Fruit fly (Drosophila melanogaster) ovary, adult (tissue): ENCODE results near the gene Ance.

Experiments used
- CG17801 ChIP-seq: fragments of 200-800 bp; optimal IDR thresholded peaks from 2 replicates; lab custom pipeline; 2019; ENCODE audit warnings: missing biosample characterization, mild to moderate bottlenecking, missing genetic modification characterization, moderate library complexity; ENCODE audit not compliant: partially characterized antibody

The Ance gene

DNA sequence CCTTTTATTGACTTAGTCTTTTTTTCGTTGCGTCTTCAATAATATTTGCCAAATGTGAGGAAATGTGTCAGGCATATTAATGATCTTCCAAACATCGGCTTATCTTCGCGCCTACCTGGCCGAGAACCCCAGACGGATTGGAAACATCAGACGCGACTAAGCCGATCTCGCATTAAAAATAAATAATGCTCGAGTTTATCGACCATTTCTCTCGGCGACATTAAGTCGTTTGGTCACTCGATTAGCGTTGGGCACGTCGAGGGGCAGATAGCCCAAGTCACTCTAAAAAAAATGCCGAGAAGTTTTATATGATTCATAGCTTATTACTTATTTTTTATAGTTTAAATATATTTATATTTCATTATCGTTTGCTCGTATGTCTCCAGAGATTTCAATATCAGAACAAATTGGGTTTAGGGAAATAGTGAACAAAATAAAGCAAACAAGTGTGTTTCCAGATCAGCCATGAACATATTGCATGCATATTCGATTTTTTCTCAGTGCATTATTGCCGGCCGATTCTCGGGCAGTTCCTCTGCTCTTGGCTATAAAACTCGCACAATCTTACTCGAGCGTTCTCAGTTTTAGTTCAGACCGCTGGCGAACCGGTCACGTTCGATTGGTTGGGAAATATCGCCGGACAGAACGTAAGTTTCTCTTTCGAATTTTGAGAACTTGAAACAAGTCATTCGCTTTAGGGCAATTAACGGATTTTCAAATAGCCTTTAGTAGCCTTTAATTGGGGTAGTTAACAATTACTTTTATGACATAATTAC, at the start of gene Ance:
Gene Ance (plus strand): TSS at position 574 of the 776 bp plus-strand sequence.
- no peak for TF ChIP-seq CG17801 (GFP tag; lab: Kevin White, UChicago)

DNA sequence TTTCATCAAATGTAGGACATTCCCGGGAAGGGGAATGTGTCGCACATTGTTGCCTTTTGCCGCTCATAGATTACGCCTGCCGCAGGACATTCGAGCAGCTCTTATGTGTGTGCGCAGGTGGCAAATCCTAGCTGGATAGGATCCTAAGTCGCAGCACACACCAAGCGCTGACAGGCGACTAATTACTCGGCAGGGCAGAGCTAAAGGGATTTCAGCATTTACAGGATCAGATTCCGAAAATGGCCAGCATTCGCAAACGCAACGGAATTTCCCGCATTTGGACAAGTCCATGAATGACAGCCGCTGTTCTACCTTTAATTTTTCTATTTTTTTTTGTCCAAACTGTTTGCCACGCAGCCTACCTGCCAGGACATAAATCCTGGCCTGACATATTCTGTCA, 37.8 kb upstream of the Ance start:
- no peak for TF ChIP-seq CG17801 (GFP tag; lab: Kevin White, UChicago)

DNA sequence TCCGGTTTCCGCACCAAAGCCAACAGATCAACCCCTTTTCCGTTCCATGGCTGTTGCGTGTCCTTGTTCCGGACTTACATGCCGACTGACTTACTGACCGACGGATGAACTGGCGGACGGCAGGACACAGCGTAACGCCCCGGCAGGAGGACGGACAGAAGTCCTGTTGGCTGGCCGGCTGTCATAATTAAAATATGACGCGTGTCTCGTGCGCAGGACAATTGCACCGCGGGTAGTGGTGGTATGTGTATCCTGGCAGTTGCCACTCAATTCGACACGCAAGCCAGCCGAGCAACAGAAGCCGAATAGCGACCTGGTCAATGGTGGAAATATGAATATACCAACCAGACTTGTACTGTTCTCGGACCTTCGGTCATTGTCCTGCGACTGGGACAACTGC, 36.0 kb upstream of the Ance start:
- TF ChIP-seq CG17801 (GFP tag; lab: Kevin White, UChicago) = no peak

DNA sequence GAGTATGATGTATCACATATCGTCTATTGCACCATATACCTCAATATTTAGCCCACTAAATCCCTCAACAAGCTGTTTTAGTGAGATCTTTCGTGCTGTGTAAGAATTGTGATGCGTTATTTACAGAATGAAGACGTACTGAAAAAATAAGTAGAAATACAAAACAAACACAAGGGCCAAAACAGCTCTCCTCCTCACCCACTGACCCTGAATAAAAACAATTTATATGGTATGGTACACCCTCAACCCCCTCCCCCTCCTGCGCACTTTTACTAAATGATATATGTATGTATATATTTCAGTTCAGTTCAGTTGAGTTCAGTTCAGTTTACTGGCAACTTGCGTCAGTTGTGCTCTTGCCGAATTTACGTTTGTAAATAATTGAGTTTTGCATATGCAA, 32.3 kb upstream of the Ance start:
- TF ChIP-seq CG17801 (GFP tag; lab: Kevin White, UChicago) = no peak

DNA sequence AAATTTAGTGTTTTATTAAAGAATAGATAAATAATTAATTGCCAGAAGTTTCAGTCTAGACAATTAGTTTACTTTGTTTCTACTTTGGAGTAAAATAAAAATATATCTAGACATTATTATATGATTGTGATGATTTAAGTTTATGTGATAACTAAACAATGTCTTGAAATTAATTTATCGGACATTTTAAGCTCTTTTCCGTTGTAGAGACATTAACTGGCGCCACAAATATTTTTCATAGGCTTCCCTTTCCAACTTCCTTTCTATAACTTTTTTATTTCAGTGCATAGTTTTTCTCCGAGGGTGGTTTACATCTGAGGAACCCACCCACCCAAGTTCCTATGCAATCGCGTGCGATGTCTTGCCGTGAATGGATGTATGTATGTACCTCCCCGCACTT, 28.7 kb upstream of the Ance start:
- no peak for TF ChIP-seq CG17801 (GFP tag; lab: Kevin White, UChicago)

DNA sequence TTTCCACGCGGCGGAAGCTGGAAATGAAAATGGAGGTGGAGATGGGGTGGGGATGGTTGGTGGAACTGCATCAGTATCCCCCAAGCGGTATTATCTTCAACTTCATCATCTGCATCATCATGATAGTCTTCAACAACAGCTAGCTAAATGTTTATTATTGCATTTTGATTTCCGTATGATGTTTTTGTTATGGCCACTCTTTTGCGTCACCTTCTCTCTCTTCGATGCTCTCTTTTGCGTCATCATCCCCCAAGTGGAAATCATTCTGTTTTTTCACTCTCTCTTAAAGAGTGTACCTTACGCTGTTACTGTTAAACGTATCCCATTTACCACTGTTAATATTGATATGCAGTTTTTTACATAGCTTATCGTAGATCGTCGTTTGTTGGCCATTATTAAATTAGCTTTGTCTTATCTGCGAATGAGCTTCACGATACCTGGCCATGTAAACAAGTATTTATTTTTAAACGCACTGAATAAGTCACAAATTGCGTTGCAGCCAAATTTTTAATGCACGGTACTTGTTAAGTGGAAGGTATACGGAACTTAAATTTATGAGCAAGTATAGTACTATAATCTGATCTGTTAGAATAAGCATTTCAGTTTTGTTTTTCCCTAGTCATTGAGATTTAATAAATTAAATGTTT, 27.4 kb upstream of the Ance start:
- no peak for TF ChIP-seq CG17801 (GFP tag; lab: Kevin White, UChicago)

DNA sequence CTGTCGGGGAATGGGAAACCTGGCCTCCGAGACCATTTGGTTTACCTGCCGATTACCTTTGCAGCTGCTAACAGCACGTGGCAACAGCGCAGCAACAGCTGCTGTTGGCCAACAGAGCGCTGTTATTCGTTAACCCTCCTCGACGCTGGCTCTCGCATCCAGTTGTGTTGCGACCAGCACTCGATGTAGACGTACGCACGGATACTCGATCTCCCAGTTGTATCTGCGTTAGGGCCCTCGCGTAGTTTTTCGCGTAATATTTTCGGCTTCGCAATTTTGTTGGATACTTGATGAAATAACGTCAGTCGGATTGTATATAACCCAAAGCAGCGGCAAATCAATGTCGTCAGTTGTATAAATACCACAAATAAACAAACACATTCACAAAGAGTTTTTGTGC, 26.6 kb upstream of the Ance start:
- TF ChIP-seq CG17801 (GFP tag; lab: Kevin White, UChicago) = peak; percentile 54

DNA sequence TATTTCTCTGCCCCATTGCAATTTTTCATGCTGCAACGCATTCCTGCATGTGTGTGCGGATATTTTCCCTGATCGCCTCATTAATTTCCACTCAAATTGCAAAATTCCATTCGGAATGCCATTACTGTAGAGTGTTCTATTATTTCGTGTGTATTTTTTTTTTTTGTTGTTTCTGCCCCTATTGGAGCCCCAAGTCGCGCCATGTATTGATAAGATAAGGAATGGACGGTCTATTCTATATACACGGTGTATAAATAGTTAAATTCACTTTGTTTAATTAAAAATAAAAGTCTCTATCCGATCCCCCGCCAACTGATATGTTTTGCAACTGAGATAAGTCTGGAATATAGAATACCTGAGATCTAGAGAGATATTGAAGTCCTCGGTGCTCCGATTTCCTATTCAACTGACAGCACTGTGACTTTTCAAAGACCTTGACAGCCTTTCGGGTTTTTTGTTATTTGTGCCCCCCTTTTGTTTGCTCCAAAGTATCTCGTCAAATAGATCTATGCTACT, 24.0 kb upstream of the Ance start:
- no peak for TF ChIP-seq CG17801 (GFP tag; lab: Kevin White, UChicago)

DNA sequence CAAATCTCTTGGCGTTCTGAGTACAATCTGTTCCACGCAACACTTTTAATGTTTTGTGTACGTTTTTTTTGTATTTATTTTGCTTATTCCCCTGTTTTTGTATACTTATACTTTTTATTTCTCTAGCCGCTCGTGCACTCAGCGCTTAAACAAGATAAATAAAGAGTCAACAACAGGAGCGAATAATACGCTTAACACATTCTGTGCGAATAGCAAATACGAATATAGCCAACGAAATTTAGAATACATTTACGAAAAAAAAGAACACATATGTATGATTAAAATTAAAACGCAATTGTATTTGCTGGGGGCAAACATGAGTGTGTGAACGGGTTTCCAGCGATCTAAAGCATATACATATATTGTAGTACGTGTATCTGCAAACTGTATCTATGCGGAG, 23.5 kb upstream of the Ance start:
- no peak for TF ChIP-seq CG17801 (GFP tag; lab: Kevin White, UChicago)

DNA sequence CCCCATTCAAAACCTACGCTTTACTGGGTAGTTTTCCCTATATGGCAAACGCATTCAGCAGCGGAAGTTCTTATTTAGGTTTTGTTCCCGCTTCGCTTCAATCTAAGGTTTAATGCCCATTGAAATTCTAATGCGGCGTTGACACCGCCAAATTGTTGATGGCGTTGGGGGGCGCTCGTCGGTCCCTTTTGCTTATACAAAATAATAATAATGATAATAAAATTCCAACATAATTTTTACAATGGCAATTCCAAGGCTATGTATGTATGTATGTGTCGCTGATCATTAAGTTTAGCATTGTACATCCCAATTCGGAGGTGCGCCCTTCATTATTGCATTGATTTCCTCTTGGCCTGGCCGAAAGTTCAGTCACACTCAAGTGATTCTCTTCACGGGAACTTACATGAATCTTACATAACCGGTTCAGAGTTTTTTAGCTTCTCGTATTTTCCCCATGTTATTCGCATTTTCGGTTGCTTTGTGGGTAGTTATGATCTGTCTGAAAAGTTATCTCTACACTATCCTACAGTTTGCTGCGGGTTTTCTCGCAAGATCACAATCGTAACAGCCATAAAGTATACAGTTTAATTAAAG, 21.3 kb upstream of the Ance start:
- TF ChIP-seq CG17801 (GFP tag; lab: Kevin White, UChicago) = no peak

DNA sequence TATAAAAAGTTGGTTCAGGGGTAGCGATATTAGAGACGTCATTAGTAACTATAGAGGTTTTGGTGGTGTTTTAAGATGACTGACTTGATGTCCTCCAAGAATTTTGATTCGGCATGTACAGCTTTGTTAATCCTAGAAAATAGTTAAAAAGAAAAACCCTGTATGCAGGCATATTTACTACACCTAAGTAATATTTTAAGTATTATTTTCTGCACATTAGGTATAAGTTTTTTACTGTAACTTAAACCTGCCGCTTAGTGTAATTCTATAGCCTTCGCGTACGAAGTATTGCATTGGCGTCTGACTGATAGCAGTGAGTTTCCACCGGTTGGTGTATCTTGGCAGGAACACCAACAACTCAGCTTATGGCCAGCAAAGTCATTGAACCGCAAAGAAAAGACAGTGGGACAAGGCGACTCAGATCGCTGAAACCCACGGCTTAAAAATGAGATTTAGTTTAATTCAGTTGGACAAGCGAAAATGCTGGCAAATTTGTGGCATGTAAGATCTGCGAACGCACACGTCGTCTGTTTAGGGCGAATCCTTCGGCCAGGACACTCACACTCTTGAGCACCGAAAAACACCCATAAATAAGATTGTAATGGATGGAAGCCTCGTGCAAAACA, 20.7 kb upstream of the Ance start:
- no peak for TF ChIP-seq CG17801 (GFP tag; lab: Kevin White, UChicago)

DNA sequence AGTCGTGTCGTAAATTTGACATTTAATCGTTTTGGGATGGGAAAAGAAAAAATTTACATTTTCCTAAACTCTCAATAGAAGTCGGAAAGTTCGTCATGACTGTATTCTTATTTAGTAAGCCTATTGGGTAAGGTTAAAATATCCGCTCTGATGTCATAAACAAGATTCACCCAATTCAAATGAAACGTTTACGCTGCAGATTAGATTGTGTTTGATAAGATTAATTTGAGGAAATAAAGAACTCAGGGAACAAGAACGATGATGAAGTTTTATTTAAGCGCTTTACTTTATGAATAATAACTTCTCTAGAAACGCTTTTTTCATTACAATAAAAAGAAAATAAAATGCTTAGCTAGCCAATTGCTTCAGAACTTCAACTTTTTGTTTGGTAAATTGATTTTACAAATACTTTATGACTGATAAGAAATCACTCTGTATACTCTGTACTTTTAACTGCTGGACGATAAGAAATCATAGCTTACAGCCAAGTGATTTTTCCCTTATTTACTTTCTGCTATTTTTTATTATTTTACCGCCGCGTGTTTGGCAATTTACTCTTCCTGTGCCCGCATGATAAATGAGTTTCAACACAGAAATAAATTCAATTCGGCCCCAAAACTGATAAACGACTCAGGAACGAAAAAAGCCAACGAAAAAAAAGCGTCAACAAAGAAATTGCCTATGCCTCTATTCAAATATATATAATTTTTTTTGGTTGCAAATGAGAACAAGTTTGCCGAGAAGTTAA, 18.9 kb upstream of the Ance start:
- no peak for TF ChIP-seq CG17801 (GFP tag; lab: Kevin White, UChicago)

DNA sequence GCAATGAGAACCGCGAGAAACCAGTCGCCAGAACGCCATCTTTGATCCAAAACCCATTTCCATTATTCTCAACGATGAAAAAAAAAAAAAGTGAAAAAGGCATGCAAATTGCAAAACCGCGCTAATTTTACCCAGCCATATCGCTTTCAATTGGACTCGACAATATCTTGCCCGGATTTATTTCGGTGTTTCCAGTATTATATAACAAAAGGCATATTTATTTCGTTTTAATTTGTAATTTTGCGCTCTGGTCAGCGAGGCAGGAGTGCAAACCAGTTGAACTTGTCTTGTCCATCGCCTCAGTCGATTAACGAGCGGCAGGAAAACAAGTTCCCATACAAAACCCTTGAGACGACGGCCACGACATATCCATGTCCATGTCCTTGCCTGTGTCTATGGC, 15.5 kb upstream of the Ance start:
- no peak for TF ChIP-seq CG17801 (GFP tag; lab: Kevin White, UChicago)

DNA sequence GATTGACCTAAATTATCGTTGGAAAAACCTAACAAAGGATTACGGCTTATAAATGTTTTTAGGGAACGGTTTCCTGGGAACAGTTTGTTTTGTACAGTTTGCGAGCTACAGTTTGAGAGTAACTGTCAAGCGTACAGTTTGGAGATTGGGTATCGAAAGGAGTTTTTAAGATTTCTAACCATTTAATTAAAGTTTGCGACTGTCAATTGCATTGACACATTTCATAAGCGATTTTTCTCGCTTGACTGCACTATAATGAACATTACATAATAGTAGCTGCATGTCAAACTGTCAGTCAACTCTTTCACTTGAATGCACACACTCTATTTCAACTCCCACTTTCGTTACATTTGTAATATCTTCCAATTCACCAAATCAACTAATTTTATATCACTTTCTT, 12.6 kb upstream of the Ance start:
- TF ChIP-seq CG17801 (GFP tag; lab: Kevin White, UChicago) = no peak
